Fruit fly (Drosophila melanogaster): ENCODE data around the gene Gp93.
A peak's percentile ranks its signal among the peaks of the same experiment; 100 is the strongest.

The Gp93 gene

DNA sequence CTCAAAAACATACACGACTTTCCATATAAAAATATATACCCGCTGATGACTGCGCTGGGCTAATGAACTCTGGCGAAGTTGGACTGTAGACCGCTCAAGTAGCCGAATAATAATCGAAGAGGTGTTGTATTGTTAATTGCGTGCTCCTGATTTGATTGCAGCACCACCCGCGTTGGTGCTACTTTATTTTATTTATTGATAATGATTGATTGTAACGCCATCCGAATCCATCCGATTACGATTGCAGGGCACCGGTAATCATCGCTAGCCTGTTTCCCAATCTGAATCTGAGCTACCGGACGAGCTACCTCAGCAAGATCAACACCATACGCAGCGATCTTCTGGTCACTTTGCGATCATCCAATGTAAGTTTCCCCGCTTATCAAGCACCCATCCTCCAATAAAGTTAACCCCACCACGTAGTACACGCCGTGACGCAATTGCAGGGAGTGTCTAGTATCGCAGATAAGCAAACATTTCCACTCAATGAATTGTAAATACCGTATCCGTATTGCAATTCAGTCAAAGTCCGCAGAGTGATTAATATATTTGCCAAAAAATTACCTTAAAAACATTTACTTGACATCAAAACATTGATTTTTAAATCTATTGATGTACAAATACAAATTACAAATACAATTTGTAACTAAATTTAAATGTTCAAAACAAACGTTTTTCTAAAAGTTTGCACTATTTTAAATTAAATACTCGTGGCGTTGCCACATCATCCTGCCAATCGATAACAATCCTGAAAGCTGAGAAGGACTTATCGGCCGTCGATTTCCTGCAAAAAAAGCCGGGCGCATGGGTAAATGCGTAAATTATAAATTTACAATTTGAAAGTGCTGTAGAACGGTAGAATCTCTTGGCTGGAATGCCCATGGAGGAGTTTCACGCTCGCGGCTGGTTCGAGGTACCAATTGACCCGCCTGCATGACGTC is 19.3 kb upstream of the Gp93 start (continued):
- TF ChIP-seq CG8924 (tag; optimal IDR thresholded peaks at IDR 0.05) (no peak), insv (GFP tag; optimal IDR thresholded peaks at IDR 0.05) (no peak), crol (GFP tag; IDR thresholded peaks at IDR 0.05) (no peak), abd-A (tag; optimal IDR thresholded peaks at IDR 0.05) (no peak), D (optimal IDR thresholded peaks at IDR 0.05) (no peak), D (GFP tag; optimal IDR thresholded peaks at IDR 0.05) (no peak), CG12391 (tag; optimal IDR thresholded peaks at IDR 0.05) (no peak), Oli (tag; optimal IDR thresholded peaks at IDR 0.05) (no peak), vvl (GFP tag; IDR thresholded peaks at IDR 0.05) (no peak), CG17802 (tag; optimal IDR thresholded peaks at IDR 0.05) (no peak), chif (GFP tag; optimal IDR thresholded peaks at IDR 0.05) (no peak), grn (GFP tag; optimal IDR thresholded peaks at IDR 0.05) (peak; percentile 65), yki (optimal IDR thresholded peaks at IDR 0.05) (no peak), Pdp1 (GFP tag; optimal IDR thresholded peaks at IDR 0.05) (peak in 1 of 2 experiments; percentile 75), da (GFP tag; optimal IDR thresholded peaks at IDR 0.05) (no peak), Xrp1 (GFP tag; IDR thresholded peaks at IDR 0.05) (no peak), Deaf1 (tag; optimal IDR thresholded peaks at IDR 0.05) (no peak), CG12071 (GFP tag; optimal IDR thresholded peaks at IDR 0.05) (no peak), bsh (GFP tag; optimal IDR thresholded peaks at IDR 0.05) (no peak), z (GFP tag; IDR thresholded peaks at IDR 0.05) (no peak), CG2116 (GFP tag; optimal IDR thresholded peaks at IDR 0.05) (peak; percentile 59), CG6854 (GFP tag; optimal IDR thresholded peaks at IDR 0.05) (no peak), CG16815 (GFP tag; optimal IDR thresholded peaks at IDR 0.05) (no peak), Med (GFP tag) (peak; percentile 36), ham (GFP tag; IDR thresholded peaks at IDR 0.05) (no peak), maf-S (GFP tag; optimal IDR thresholded peaks at IDR 0.05) (no peak), CG9727 (GFP tag; optimal IDR thresholded peaks at IDR 0.05) (no peak), Sox100B (GFP tag; optimal IDR thresholded peaks at IDR 0.05) (no peak), jigr1 (GFP tag; IDR thresholded peaks at IDR 0.05) (no peak), nom (GFP tag; optimal IDR thresholded peaks at IDR 0.05) (peak; percentile 31), zen2 (GFP tag; IDR thresholded peaks at IDR 0.05; ENCODE audit: partially characterized antibody) (no peak), Bgb (GFP tag; IDR thresholded peaks at IDR 0.05; ENCODE audit: partially characterized antibody) (0 out of 2 replicates have a peak, but pooled peaks have one; percentile 12), Tbp (GFP tag; optimal IDR thresholded peaks at IDR 0.05) (no peak), pnt (GFP tag; optimal IDR thresholded peaks at IDR 0.05) (no peak), D19B (GFP tag; optimal IDR thresholded peaks at IDR 0.05) (no peak), trem (tag; optimal IDR thresholded peaks at IDR 0.05) (peak; percentile 52), Vsx1 (GFP tag; optimal IDR thresholded peaks at IDR 0.05) (no peak), CG15601 (tag; optimal IDR thresholded peaks at IDR 0.05) (no peak), Opbp (GFP tag; IDR thresholded peaks at IDR 0.05; ENCODE audit: partially characterized antibody) (no peak), CG5180 (GFP tag; optimal IDR thresholded peaks at IDR 0.05) (no peak), ken (GFP tag; IDR thresholded peaks at IDR 0.05) (no peak), bab2 (GFP tag; optimal IDR thresholded peaks at IDR 0.05) (no peak), ab (GFP tag; optimal IDR thresholded peaks at IDR 0.05) (no peak), tup (GFP tag; optimal IDR thresholded peaks at IDR 0.05) (no peak), CG8478 (optimal IDR thresholded peaks at IDR 0.05) (no peak), CG11456 (GFP tag; IDR thresholded peaks at IDR 0.05) (no peak), MESR4 (GFP tag; optimal IDR thresholded peaks at IDR 0.05) (no peak), Sin3A (optimal IDR thresholded peaks at IDR 0.05) (no peak), Ptx1 (GFP tag; IDR thresholded peaks at IDR 0.05) (no peak), dan (GFP tag; IDR thresholded peaks at IDR 0.05) (no peak)

Data from whole organism, embryonic.